Fruit fly (Drosophila melanogaster) whole organism, embryonic: ENCODE measurements around the gene TFAM.
A peak's percentile ranks its signal among the peaks of the same experiment; 100 is the strongest.

ENCODE experiments used
- CG11085 ChIP-seq: fragments of 200-800 bp; sonication (Bioruptor generic); IDR thresholded peaks from 2 replicates; pipeline ENCODE4 v1.3.6; 2022; ENCODE audit warnings: missing biosample characterization, missing genetic modification characterization
- CG33213 ChIP-seq: fragments of 200-800 bp; sonication (Bioruptor generic); optimal IDR thresholded peaks from 3 replicates; lab custom pipeline; 2016; ENCODE audit warnings: missing biosample characterization, missing genetic modification characterization
- CG6654 ChIP-seq: fragments of 200-800 bp; sonication (Bioruptor generic); optimal IDR thresholded peaks from 2 replicates; lab custom pipeline; 2017; ENCODE audit warnings: missing biosample characterization, mild to moderate bottlenecking, missing genetic modification characterization
- Jarid2 ChIP-seq: fragments of 200-800 bp; sonication (Bioruptor generic); optimal IDR thresholded peaks from 3 replicates; lab custom pipeline; 2017; ENCODE audit warnings: mild to moderate bottlenecking, missing biosample characterization, missing genetic modification reagents, missing genetic modification characterization
- NK7.1 ChIP-seq: fragments of 200-800 bp; sonication (Bioruptor generic); optimal IDR thresholded peaks from 3 replicates; lab custom pipeline; 2016; ENCODE audit warnings: missing biosample characterization, missing genetic modification characterization
- psq ChIP-seq: fragments of 200-800 bp; sonication (Bioruptor generic); optimal IDR thresholded peaks from 2 replicates; lab custom pipeline; 2017; ENCODE audit warnings: missing biosample characterization, missing genetic modification characterization

DNA sequence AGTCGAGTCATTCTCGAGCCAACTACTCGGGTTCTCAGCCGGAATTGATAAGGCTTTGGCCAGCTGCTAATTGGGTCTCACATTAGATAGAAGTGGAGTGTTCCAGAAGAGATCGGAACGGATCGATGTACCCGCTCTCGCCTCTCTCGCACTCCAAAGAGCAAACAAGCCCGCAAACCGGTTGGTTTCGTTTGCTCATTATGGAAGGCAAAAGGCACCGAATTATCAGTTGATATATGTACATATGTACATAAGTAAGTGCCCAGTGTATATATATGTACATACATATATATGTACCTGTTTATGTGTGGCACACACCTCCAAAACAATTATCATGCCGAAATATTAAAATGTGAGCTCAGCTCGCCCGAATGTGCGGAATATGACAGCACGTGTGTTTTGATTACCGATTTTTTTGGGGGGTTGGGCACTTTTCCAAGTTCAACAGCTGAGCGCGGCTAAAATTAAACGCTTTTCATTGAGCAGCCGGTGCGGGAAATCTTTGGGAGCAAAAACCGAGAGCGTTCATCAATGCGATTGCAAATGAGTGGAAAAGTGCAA is 21.0 kb downstream of the TFAM start:
- TF ChIP-seq NK7.1 (GFP tag; lab: Kevin White, UChicago) (no peak), psq (GFP tag; lab: Kevin White, UChicago) (no peak), CG33213 (peak; percentile 17), CG6654 (no peak), Jarid2 (GFP tag; lab: Kevin White, UChicago) (no peak), CG11085 (GFP tag; lab: Robert Waterston, UW) (no peak)
